Worm (Caenorhabditis elegans): Measurements from ENCODE around the gene emc-3.

ce11 chrIV:13346078-13346477 lies 35.6 kb downstream of the emc-3 start:
- peak; percentile 99 for TF ChIP-seq pha-4 (tag; optimal IDR thresholded peaks at IDR 0.05)
- TF ChIP-seq nhr-12 (tag; optimal IDR thresholded peaks at IDR 0.05), result no peak
- no peak for TF ChIP-seq elt-1 (tag; optimal IDR thresholded peaks at IDR 0.05)
- no peak for TF ChIP-seq nhr-77 (tag; optimal IDR thresholded peaks at IDR 0.05)
- no peak for TF ChIP-seq skn-1 (tag; optimal IDR thresholded peaks at IDR 0.05)
- TF ChIP-seq ztf-4 (tag; optimal IDR thresholded peaks at IDR 0.05), result no peak
- no peak for TF ChIP-seq unc-62 (GFP tag; optimal IDR thresholded peaks at IDR 0.05)
- TF ChIP-seq jun-1 (tag; optimal IDR thresholded peaks at IDR 0.05), result peak; percentile 85
- TF ChIP-seq ama-1 (optimal IDR thresholded peaks at IDR 0.05), result no peak
- no peak for TF ChIP-seq lin-39 (tag; optimal IDR thresholded peaks at IDR 0.05)
- TF ChIP-seq zag-1 (tag; optimal IDR thresholded peaks at IDR 0.05), result no peak
- no peak for TF ChIP-seq nhr-76 (tag; optimal IDR thresholded peaks at IDR 0.05)
